Fruit fly (Drosophila melanogaster): ENCODE data around the gene CG10657.

CG10657 gene

dm6 chr3L:12471471-12471978 lies 25.5 kb downstream of the CG10657 start, which contains the start of gene CG10616 (continued):
- TF ChIP-seq trem (tag; optimal IDR thresholded peaks at IDR 0.05) (peak; percentile 76), tup (GFP tag; optimal IDR thresholded peaks at IDR 0.05) (no peak), CG17568 (GFP tag; optimal IDR thresholded peaks at IDR 0.05) (no peak), Ets97D (GFP tag; optimal IDR thresholded peaks at IDR 0.05) (peak; percentile 66), CG8765 (GFP tag; IDR thresholded peaks at IDR 0.05) (no peak), gcm2 (GFP tag; optimal IDR thresholded peaks at IDR 0.05) (no peak), Nf-YB (GFP tag; optimal IDR thresholded peaks at IDR 0.05) (no peak), Kr (GFP tag; optimal IDR thresholded peaks at IDR 0.05) (no peak), Ada2b (GFP tag; IDR thresholded peaks at IDR 0.05) (no peak), bbx (GFP tag; IDR thresholded peaks at IDR 0.05; ENCODE audit: partially characterized antibody) (peak; percentile 83; the same call in 1 of the 2 replicates), tio (GFP tag; optimal IDR thresholded peaks at IDR 0.05) (no peak), Bdp1 (GFP tag; optimal IDR thresholded peaks at IDR 0.05) (no peak), bcd (GFP tag; optimal IDR thresholded peaks at IDR 0.05) (no peak), bigmax (GFP tag; optimal IDR thresholded peaks at IDR 0.05) (no peak), pzg (GFP tag; optimal IDR thresholded peaks at IDR 0.05) (peak; percentile 73), Hmr (GFP tag; optimal IDR thresholded peaks at IDR 0.05) (no peak), psq (GFP tag; optimal IDR thresholded peaks at IDR 0.05) (no peak), Vsx1 (GFP tag; optimal IDR thresholded peaks at IDR 0.05) (no peak), CG14860 (GFP tag; IDR thresholded peaks at IDR 0.05; ENCODE audit: partially characterized antibody) (peak; percentile 87), Adf1 (GFP tag; IDR thresholded peaks at IDR 0.05) (no peak), CG2116 (GFP tag; optimal IDR thresholded peaks at IDR 0.05) (peak; percentile 71), CG18476 (GFP tag; optimal IDR thresholded peaks at IDR 0.05) (no peak), BEAF-32 (GFP tag; optimal IDR thresholded peaks at IDR 0.05) (peak; percentile 91), zen2 (GFP tag; IDR thresholded peaks at IDR 0.05; ENCODE audit: partially characterized antibody) (peak; percentile 92), sens-2 (GFP tag; IDR thresholded peaks at IDR 0.05) (no peak), wek (GFP tag; optimal IDR thresholded peaks at IDR 0.05) (no peak), Dfd (GFP tag; optimal IDR thresholded peaks at IDR 0.05) (no peak), Stat92E (GFP tag; optimal IDR thresholded peaks at IDR 0.05) (peak in 1 of 3 experiments; percentile 61), jing (GFP tag; optimal IDR thresholded peaks at IDR 0.05) (no peak), Fer2 (tag; optimal IDR thresholded peaks at IDR 0.05) (no peak), CG6272 (GFP tag; IDR thresholded peaks at IDR 0.05) (no peak), CG15269 (tag; optimal IDR thresholded peaks at IDR 0.05) (no peak), tin (GFP tag; optimal IDR thresholded peaks at IDR 0.05) (no peak), usp (GFP tag; optimal IDR thresholded peaks at IDR 0.05) (no peak), CG31365 (tag; optimal IDR thresholded peaks at IDR 0.05) (no peak), knrl (GFP tag; IDR thresholded peaks at IDR 0.05; ENCODE audit: partially characterized antibody) (peak; percentile 94), dpn (GFP tag; optimal IDR thresholded peaks at IDR 0.05) (peak in 1 of 2 experiments; percentile 18), jumu (GFP tag; optimal IDR thresholded peaks at IDR 0.05) (no peak), PHDP (tag; optimal IDR thresholded peaks at IDR 0.05) (no peak), ara (GFP tag; IDR thresholded peaks at IDR 0.05) (no peak), pita (GFP tag; optimal IDR thresholded peaks at IDR 0.05) (no peak), CG17802 (tag; optimal IDR thresholded peaks at IDR 0.05) (no peak), Hr39 (optimal IDR thresholded peaks at IDR 0.05) (no peak), CG10267 (tag; optimal IDR thresholded peaks at IDR 0.05) (peak; percentile 63), CG4328 (GFP tag; optimal IDR thresholded peaks at IDR 0.05) (no peak), z (GFP tag; IDR thresholded peaks at IDR 0.05) (no peak), ssp (GFP tag; IDR thresholded peaks at IDR 0.05) (no peak), CHES-1-like (GFP tag; optimal IDR thresholded peaks at IDR 0.05) (no peak), Sry-δ (GFP tag; optimal IDR thresholded peaks at IDR 0.05) (peak; percentile 97), Rfx (GFP tag; IDR thresholded peaks at IDR 0.05) (no peak)

All from whole organism, embryonic.